Worm (Caenorhabditis elegans): ENCODE results near the gene F17C11.11.

Gene F17C11.11

ce11 chrV:10938739-10939138 is at the start of gene F17C11.11 (continued):
- TF ChIP-seq nhr-71 (tag; optimal IDR thresholded peaks at IDR 0.05) (peak; percentile 48), hlh-4 (tag; optimal IDR thresholded peaks at IDR 0.05) (no peak), mef-2 (tag; optimal IDR thresholded peaks at IDR 0.05) (no peak), unc-86 (tag; optimal IDR thresholded peaks at IDR 0.05) (no peak), tlp-1 (tag; optimal IDR thresholded peaks at IDR 0.05) (no peak), nhr-77 (tag; optimal IDR thresholded peaks at IDR 0.05) (no peak), egl-13 (tag; optimal IDR thresholded peaks at IDR 0.05) (no peak), sox-4 (tag; optimal IDR thresholded peaks at IDR 0.05) (no peak), Y116A8C.19 (tag; optimal IDR thresholded peaks at IDR 0.05; ENCODE audit: borderline replicate concordance) (no peak), nhr-76 (tag; optimal IDR thresholded peaks at IDR 0.05) (no peak), C04F5.9 (tag; optimal IDR thresholded peaks at IDR 0.05) (no peak), lsy-2 (tag; optimal IDR thresholded peaks at IDR 0.05) (peak in 1 of 2 experiments; percentile 1), unc-98 (GFP tag; IDR thresholded peaks at IDR 0.05) (no peak), nhr-11 (tag; optimal IDR thresholded peaks at IDR 0.05) (no peak), fos-1 (tag; optimal IDR thresholded peaks at IDR 0.05) (no peak), dsc-1 (tag; optimal IDR thresholded peaks at IDR 0.05) (no peak), fkh-10 (GFP tag; optimal IDR thresholded peaks at IDR 0.05) (no peak), lin-14 (GFP tag; optimal IDR thresholded peaks at IDR 0.05) (peak; percentile 27), swsn-7 (tag; optimal IDR thresholded peaks at IDR 0.05) (no peak), snpc-4 (tag; optimal IDR thresholded peaks at IDR 0.05) (no peak), egl-27 (tag; optimal IDR thresholded peaks at IDR 0.05) (no peak), ceh-63 (GFP tag; optimal IDR thresholded peaks at IDR 0.05) (no peak), nhr-19 (GFP tag; conservative IDR thresholded peaks at IDR 0.05) (no peak), lin-13 (GFP tag; optimal IDR thresholded peaks at IDR 0.05) (no peak), zip-4 (GFP tag; optimal IDR thresholded peaks at IDR 0.05) (peak; percentile 88), lin-15B (tag; optimal IDR thresholded peaks at IDR 0.05) (no peak), nhr-20 (tag; optimal IDR thresholded peaks at IDR 0.05) (peak; percentile 10), lin-39 (tag; optimal IDR thresholded peaks at IDR 0.05) (no peak), dpl-1 (GFP tag; optimal IDR thresholded peaks at IDR 0.05) (peak in 1 of 3 experiments; percentile 12), blmp-1 (tag; optimal IDR thresholded peaks at IDR 0.05) (no peak), ztf-11 (tag; optimal IDR thresholded peaks at IDR 0.05) (no peak)

- TF ChIP-seq xbp-1 (tag; optimal IDR thresholded peaks at IDR 0.05) (no peak), lin-39 (tag; optimal IDR thresholded peaks at IDR 0.05) (no peak), lir-3 (tag; optimal IDR thresholded peaks at IDR 0.05; ENCODE audit: poor library complexity) (no peak), tbx-2 (tag; optimal IDR thresholded peaks at IDR 0.05) (no peak), sox-4 (tag; optimal IDR thresholded peaks at IDR 0.05) (no peak), ztf-11 (tag; optimal IDR thresholded peaks at IDR 0.05) (no peak), ztf-4 (tag; optimal IDR thresholded peaks at IDR 0.05) (no peak), unc-86 (tag; optimal IDR thresholded peaks at IDR 0.05) (no peak), snpc-4 (tag; optimal IDR thresholded peaks at IDR 0.05) (no peak), Y116A8C.19 (tag; optimal IDR thresholded peaks at IDR 0.05; ENCODE audit: borderline replicate concordance) (no peak), mdl-1 (tag; optimal IDR thresholded peaks at IDR 0.05) (no peak), hlh-17 (GFP tag; optimal IDR thresholded peaks at IDR 0.05; ENCODE audit: borderline replicate concordance) (no peak), nhr-11 (tag; optimal IDR thresholded peaks at IDR 0.05) (no peak), nhr-85 (tag) (no peak)
These were observed 42.5 kb upstream of the F17C11.11 start, which contains the start of gene fig-1 for ce11 chrV:10981113-10981512. Gene fig-1, minus strand, starts transcription at chrV:10981213.

- TF ChIP-seq zip-4 (GFP tag; optimal IDR thresholded peaks at IDR 0.05) (no peak), nhr-47 (tag; optimal IDR thresholded peaks at IDR 0.05) (no peak), efl-3 (GFP tag; optimal IDR thresholded peaks at IDR 0.05) (no peak), grh-1 (GFP tag; IDR thresholded peaks at IDR 0.05) (no peak), C04F5.9 (tag; optimal IDR thresholded peaks at IDR 0.05) (no peak), mep-1 (tag; optimal IDR thresholded peaks at IDR 0.05) (no peak), mef-2 (tag; optimal IDR thresholded peaks at IDR 0.05) (no peak), ceh-90 (tag; optimal IDR thresholded peaks at IDR 0.05) (no peak), pqm-1 (tag; optimal IDR thresholded peaks at IDR 0.05) (no peak), pax-3 (tag; optimal IDR thresholded peaks at IDR 0.05) (no peak), alr-1 (tag; optimal IDR thresholded peaks at IDR 0.05; ENCODE audit: borderline replicate concordance) (no peak), nhr-20 (tag; optimal IDR thresholded peaks at IDR 0.05) (no peak), isw-1 (GFP tag; IDR thresholded peaks at IDR 0.05) (no peak), nhr-90 (tag; optimal IDR thresholded peaks at IDR 0.05; ENCODE audit: poor library complexity) (no peak), elt-2 (tag; optimal IDR thresholded peaks at IDR 0.05) (no peak), nhr-77 (tag; optimal IDR thresholded peaks at IDR 0.05) (no peak), dpl-1 (GFP tag; optimal IDR thresholded peaks at IDR 0.05) (no peak), sptf-1 (tag; optimal IDR thresholded peaks at IDR 0.05) (no peak)
These were observed 36.5 kb upstream of the F17C11.11 start for ce11 chrV:10975091-10975490.
